Worm (Caenorhabditis elegans): ENCODE measurements around the gene Y41G9A.6.

ce11 chrX:3019996-3020395 lies 16.4 kb upstream of the Y41G9A.6 start:
- TF ChIP-seq B0310.2 (tag; optimal IDR thresholded peaks at IDR 0.05) (no peak), ama-1 (optimal IDR thresholded peaks at IDR 0.05) (no peak), tbx-37 (GFP tag; conservative IDR thresholded peaks at IDR 0.05) (no peak), aly-1 (tag; optimal IDR thresholded peaks at IDR 0.05) (no peak), hmg-4 (GFP tag; optimal IDR thresholded peaks at IDR 0.05) (no peak), tbx-11 (GFP tag; IDR thresholded peaks at IDR 0.05) (no peak), pes-1 (GFP tag; IDR thresholded peaks at IDR 0.05) (no peak), ets-7 (tag; optimal IDR thresholded peaks at IDR 0.05) (no peak), tra-4 (tag; optimal IDR thresholded peaks at IDR 0.05) (no peak)
